Fruit fly (Drosophila melanogaster) whole organism, embryonic: ENCODE measurements around the gene CG6470.

ENCODE experiments used
- ATbp ChIP-seq: fragments of 200-800 bp; sonication (Bioruptor generic); optimal IDR thresholded peaks from 2 replicates; lab custom pipeline; 2017; ENCODE audit warnings: missing biosample characterization, mild to moderate bottlenecking, missing genetic modification characterization, missing genetic modification reagents
- B-H1 ChIP-seq: fragments of 200-800 bp; sonication (Bioruptor generic); IDR thresholded peaks from 3 replicates; pipeline ENCODE4 v1.3.6; 2022; ENCODE audit warnings: missing biosample characterization, missing genetic modification characterization
- Bgb ChIP-seq: fragments of 200-800 bp; sonication (Bioruptor generic); IDR thresholded peaks from 2 replicates; pipeline ENCODE4 v1.3.6; 2022; ENCODE audit warnings: missing biosample characterization, missing genetic modification characterization; ENCODE audit not compliant: partially characterized antibody
- CG10274 ChIP-seq: fragments of 200-800 bp; sonication (Bioruptor generic); optimal IDR thresholded peaks from 3 replicates; lab custom pipeline; 2017; ENCODE audit warnings: missing biosample characterization, mild to moderate bottlenecking, missing genetic modification characterization
- CG15269 ChIP-seq: fragments of 200-800 bp; sonication (Bioruptor generic); optimal IDR thresholded peaks from 2 replicates; lab custom pipeline; 2018; ENCODE audit warnings: missing biosample characterization, mild to moderate bottlenecking, missing genetic modification characterization, moderate library complexity
- CG1603 ChIP-seq: fragments of 200-800 bp; sonication (Bioruptor generic); optimal IDR thresholded peaks from 2 replicates; lab custom pipeline; 2019; ENCODE audit warnings: missing biosample characterization, mild to moderate bottlenecking, missing genetic modification characterization, moderate library complexity
- CG16815 ChIP-seq: fragments of 200-800 bp; sonication (Bioruptor generic); optimal IDR thresholded peaks from 3 replicates; lab custom pipeline; 2017; ENCODE audit warnings: missing biosample characterization, mild to moderate bottlenecking, missing genetic modification characterization
- CG18599 ChIP-seq: fragments of 200-800 bp; sonication (Bioruptor generic); optimal IDR thresholded peaks from 3 replicates; lab custom pipeline; 2017; ENCODE audit warnings: missing biosample characterization, missing genetic modification characterization, mild to moderate bottlenecking, moderate library complexity, missing genetic modification reagents
- CG3065 ChIP-seq: fragments of 200-800 bp; sonication (Bioruptor generic); optimal IDR thresholded peaks from 2 replicates; lab custom pipeline; 2016; ENCODE audit warnings: missing biosample characterization, missing genetic modification characterization
- CG31224 ChIP-seq: fragments of 200-800 bp; sonication (Bioruptor generic); IDR thresholded peaks from 2 replicates; pipeline ENCODE4 v1.3.6; 2022; ENCODE audit warnings: missing biosample characterization, missing genetic modification characterization
- CG3163 ChIP-seq: fragments of 200-800 bp; sonication (Bioruptor generic); optimal IDR thresholded peaks from 3 replicates; lab custom pipeline; 2016; ENCODE audit warnings: missing biosample characterization, missing genetic modification characterization
- CG4282 ChIP-seq: fragments of 200-800 bp; sonication (Bioruptor generic); optimal IDR thresholded peaks from 2 replicates; lab custom pipeline; 2016; ENCODE audit warnings: missing biosample characterization, missing genetic modification characterization
- CG4328 ChIP-seq: fragments of 200-800 bp; sonication (Bioruptor generic); optimal IDR thresholded peaks from 3 replicates; lab custom pipeline; 2017; ENCODE audit warnings: missing biosample characterization, missing genetic modification reagents, missing genetic modification characterization
- CG4820 ChIP-seq: fragments of 200-800 bp; sonication (Bioruptor generic); optimal IDR thresholded peaks from 3 replicates; lab custom pipeline; 2016; ENCODE audit warnings: missing biosample characterization, missing genetic modification characterization
- CG6854 ChIP-seq: fragments of 200-800 bp; sonication (Bioruptor generic); optimal IDR thresholded peaks from 3 replicates; lab custom pipeline; 2017; ENCODE audit warnings: missing biosample characterization, mild to moderate bottlenecking, missing genetic modification characterization
- Dfd ChIP-seq, 2 experiments: fragments of >200 bp; optimal IDR thresholded peaks; 2 replicates each; lab custom pipeline; 2017; ENCODE audit warnings: missing biosample characterization in 2 of 2, missing genetic modification characterization in 2 of 2
- Drgx ChIP-seq: fragments of 200-800 bp; sonication (Bioruptor generic); IDR thresholded peaks from 2 replicates; pipeline ENCODE4 v1.3.6; 2022; ENCODE audit warnings: missing biosample characterization, missing genetic modification characterization
- Fer1 ChIP-seq: fragments of 200-800 bp; sonication (Bioruptor generic); optimal IDR thresholded peaks from 2 replicates; lab custom pipeline; 2017; ENCODE audit warnings: missing biosample characterization, mild to moderate bottlenecking, missing genetic modification characterization
- Hmr ChIP-seq: fragments of 200-800 bp; sonication (Bioruptor generic); optimal IDR thresholded peaks from 3 replicates; lab custom pipeline; 2017; ENCODE audit warnings: mild to moderate bottlenecking, missing biosample characterization, missing genetic modification reagents, missing genetic modification characterization
- Hr39 ChIP-seq: fragments of >200 bp; optimal IDR thresholded peaks from 2 replicates; lab custom pipeline; 2017
- MTF-1 ChIP-seq: fragments of 200-800 bp; sonication (Bioruptor generic); optimal IDR thresholded peaks from 2 replicates; lab custom pipeline; 2018; ENCODE audit warnings: missing biosample characterization, mild to moderate bottlenecking, missing genetic modification characterization, borderline replicate concordance
- Taf1 ChIP-seq: fragments of 200-800 bp; sonication (Bioruptor generic); IDR thresholded peaks from 2 replicates; pipeline ENCODE4 v1.3.6; 2022; ENCODE audit warnings: missing biosample characterization, missing genetic modification characterization
- Usf ChIP-seq: fragments of 200-800 bp; sonication (Bioruptor generic); optimal IDR thresholded peaks from 2 replicates; lab custom pipeline; 2017; ENCODE audit warnings: missing genotype, missing biosample characterization, missing genetic modification characterization
- Vsx1 ChIP-seq: fragments of 200-800 bp; sonication (Bioruptor generic); optimal IDR thresholded peaks from 2 replicates; lab custom pipeline; 2017; ENCODE audit warnings: missing biosample characterization, mild to moderate bottlenecking, missing genetic modification characterization, missing genetic modification reagents
- al ChIP-seq: fragments of 200-800 bp; sonication (Bioruptor generic); IDR thresholded peaks from 2 replicates; pipeline ENCODE4 v1.3.6; 2022; ENCODE audit warnings: missing biosample characterization, missing genetic modification characterization
- bowl ChIP-seq: fragments of 200-800 bp; sonication (Bioruptor generic); IDR thresholded peaks from 2 replicates; pipeline ENCODE4 v1.3.6; 2022; ENCODE audit warnings: missing biosample characterization, missing genetic modification characterization
- cas ChIP-seq: fragments of 200-800 bp; sonication (Bioruptor generic); IDR thresholded peaks from 2 replicates; pipeline ENCODE4 v1.3.6; 2022; ENCODE audit warnings: missing biosample characterization, missing genetic modification characterization
- chn ChIP-seq: fragments of 200-800 bp; sonication (Bioruptor generic); optimal IDR thresholded peaks from 2 replicates; lab custom pipeline; 2016; ENCODE audit warnings: missing biosample characterization, missing genetic modification characterization
- crc ChIP-seq: fragments of 200-800 bp; sonication (Bioruptor generic); optimal IDR thresholded peaks from 2 replicates; lab custom pipeline; 2016; ENCODE audit warnings: missing biosample characterization, missing genetic modification characterization
- eve ChIP-seq, 2 experiments: fragments of >200 bp; optimal IDR thresholded peaks; 2 replicates each; lab custom pipeline; 2017; ENCODE audit warnings: missing biosample characterization in 2 of 2, missing genetic modification characterization in 2 of 2
- fd102C ChIP-seq: fragments of 200-800 bp; sonication (Bioruptor generic); optimal IDR thresholded peaks from 2 replicates; lab custom pipeline; 2018; ENCODE audit warnings: missing biosample characterization, mild to moderate bottlenecking, missing genetic modification characterization, moderate library complexity
- fd3F ChIP-seq: fragments of 200-800 bp; sonication (Bioruptor generic); optimal IDR thresholded peaks from 2 replicates; lab custom pipeline; 2018; ENCODE audit warnings: missing biosample characterization, mild to moderate bottlenecking, missing genetic modification characterization, moderate library complexity
- ftz-f1 ChIP-seq: fragments of 200-800 bp; sonication (Bioruptor generic); optimal IDR thresholded peaks from 2 replicates; lab custom pipeline; 2016; ENCODE audit warnings: missing biosample characterization, missing genetic modification characterization
- ind ChIP-seq: fragments of 200-800 bp; sonication (Bioruptor generic); optimal IDR thresholded peaks from 3 replicates; lab custom pipeline; 2016; ENCODE audit warnings: missing biosample characterization, missing genetic modification characterization
- ken ChIP-seq: fragments of 200-800 bp; sonication (Bioruptor generic); IDR thresholded peaks from 3 replicates; pipeline ENCODE4 v1.3.6; 2022; ENCODE audit warnings: missing biosample characterization, missing genetic modification characterization
- lmd ChIP-seq: fragments of 200-800 bp; sonication (Bioruptor generic); IDR thresholded peaks from 2 replicates; pipeline ENCODE4 v1.3.6; 2022; ENCODE audit warnings: missing biosample characterization, missing genetic modification characterization
- lola ChIP-seq, 3 experiments: fragments of >200 bp in 2 of 3; fragments of 200-800 bp in 1 of 3; sonication (Bioruptor generic) in 1 of 3; optimal IDR thresholded peaks; 2 replicates each; lab custom pipeline; 2017 to 2019; ENCODE audit warnings: missing biosample characterization in 3 of 3, missing genetic modification characterization in 3 of 3, mild to moderate bottlenecking in 1 of 3, moderate library complexity in 1 of 3
- lov ChIP-seq, 2 experiments: fragments of 200-800 bp in 1 of 2; fragments of >200 bp in 1 of 2; sonication (Bioruptor generic) in 1 of 2; IDR thresholded peaks in 1 of 2; optimal IDR thresholded peaks in 1 of 2; 2 replicates in 1 of 2; 3 replicates in 1 of 2; pipeline versions ENCODE4 v1.3.6 to Lab custom; 2017 to 2022; ENCODE audit warnings: missing biosample characterization in 1 of 2, missing genetic modification characterization in 1 of 2
- nerfin-2 ChIP-seq: fragments of 200-800 bp; sonication (Bioruptor generic); IDR thresholded peaks from 2 replicates; pipeline ENCODE4 v1.3.6; 2022; ENCODE audit warnings: missing biosample characterization, missing genetic modification characterization; ENCODE audit not compliant: partially characterized antibody
- row ChIP-seq: fragments of 200-800 bp; sonication (Bioruptor generic); IDR thresholded peaks from 3 replicates; pipeline ENCODE4 v1.3.6; 2022; ENCODE audit warnings: missing biosample characterization, missing genetic modification characterization
- sisA ChIP-seq: fragments of 200-800 bp; sonication (Bioruptor generic); IDR thresholded peaks from 2 replicates; pipeline ENCODE4 v1.3.6; 2022; ENCODE audit warnings: missing biosample characterization, missing genetic modification characterization
- sna ChIP-seq: fragments of 200-800 bp; sonication (Bioruptor generic); IDR thresholded peaks from 2 replicates; pipeline ENCODE4 v1.3.6; 2022; ENCODE audit warnings: missing biosample characterization, missing genetic modification characterization; ENCODE audit not compliant: partially characterized antibody
- tio ChIP-seq: fragments of 200-800 bp; sonication (Bioruptor generic); optimal IDR thresholded peaks from 2 replicates; lab custom pipeline; 2017; ENCODE audit warnings: missing biosample characterization, missing genetic modification characterization, inconsistent platforms
- ttk ChIP-seq: fragments of 200-800 bp; sonication (Bioruptor generic); IDR thresholded peaks from 2 replicates; pipeline ENCODE4 v2.1.2; 2022; ENCODE audit warnings: missing biosample characterization, missing genetic modification characterization
- unc-4 ChIP-seq: fragments of 200-800 bp; sonication (Bioruptor generic); IDR thresholded peaks from 2 replicates; pipeline ENCODE4 v1.3.6; 2022; ENCODE audit warnings: missing biosample characterization, missing genetic modification characterization; ENCODE audit not compliant: partially characterized antibody
- usp ChIP-seq: fragments of >200 bp; optimal IDR thresholded peaks from 2 replicates; lab custom pipeline; 2017; ENCODE audit warnings: missing biosample characterization, missing genetic modification characterization
- vnd ChIP-seq: fragments of 200-800 bp; sonication (Bioruptor generic); IDR thresholded peaks from 3 replicates; pipeline ENCODE4 v1.3.6; 2022; ENCODE audit warnings: missing biosample characterization, missing genetic modification characterization; ENCODE audit not compliant: partially characterized antibody
- zen ChIP-seq: fragments of 200-800 bp; sonication (Bioruptor generic); optimal IDR thresholded peaks from 3 replicates; lab custom pipeline; 2018; ENCODE audit warnings: missing biosample characterization, mild to moderate bottlenecking, missing genetic modification characterization, moderate library complexity
- zfh1 ChIP-seq: fragments of 200-800 bp; sonication (Bioruptor generic); IDR thresholded peaks from 3 replicates; pipeline ENCODE4 v1.3.6; 2022; ENCODE audit warnings: missing biosample characterization, missing genetic modification characterization
- zfh2 ChIP-seq: fragments of 200-800 bp; sonication (Bioruptor generic); optimal IDR thresholded peaks from 2 replicates; lab custom pipeline; 2016; ENCODE audit warnings: missing biosample characterization, missing genetic modification characterization

Gene CG6470

DNA sequence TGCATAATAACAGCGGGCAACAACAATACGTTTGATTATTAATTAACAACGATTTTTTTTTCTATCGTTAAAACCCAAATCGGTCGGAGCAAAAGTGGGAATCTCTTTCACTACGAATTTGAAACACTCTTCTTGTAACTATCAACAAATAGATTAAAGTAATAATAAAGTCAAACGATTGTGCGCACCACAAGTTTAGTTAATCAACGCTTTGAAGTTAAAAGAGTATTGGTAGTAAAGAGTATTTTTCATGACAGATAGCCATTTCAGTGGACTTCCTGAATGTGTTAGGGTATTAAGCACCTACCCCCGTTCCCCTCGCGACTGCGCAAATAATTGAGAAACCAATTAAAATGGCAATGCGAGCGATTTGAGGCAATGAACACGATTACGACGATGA lies 32.1 kb upstream of the CG6470 start (continued):
- peak; percentile 18 for TF ChIP-seq zen (tag; lab: Kevin White, UChicago)
- no peak for TF ChIP-seq unc-4 (GFP tag; lab: Robert Waterston, UW)
- no peak for TF ChIP-seq lov (optimal IDR thresholded peaks at IDR 0.05; lab: Kevin White, UChicago)
- peak; percentile 74; the same call in 2 of the 3 replicates for TF ChIP-seq lov (GFP tag; IDR thresholded peaks at IDR 0.05; lab: Robert Waterston, UW)
- TF ChIP-seq ttk (GFP tag; lab: Robert Waterston, UW) = peak; percentile 79
- peak; percentile 55 for TF ChIP-seq CG4820
- TF ChIP-seq sisA = peak; percentile 85
- TF ChIP-seq CG4328 (GFP tag; lab: Kevin White, UChicago) = peak; percentile 12
- peak; percentile 76 for TF ChIP-seq Fer1 (GFP tag; lab: Kevin White, UChicago)
- peak; percentile 89 for TF ChIP-seq lmd (GFP tag; lab: Robert Waterston, UW)
- peak in 1 of 3 experiments; percentile 34 for TF ChIP-seq lola (GFP tag; optimal IDR thresholded peaks at IDR 0.05; lab: Kevin White, UChicago)
- TF ChIP-seq zfh2 (GFP tag; lab: Kevin White, UChicago) = peak; percentile 76
- peak; percentile 67; the same call in 2 of the 3 replicates for TF ChIP-seq ken (GFP tag; lab: Robert Waterston, UW)
- peak; percentile 85 for TF ChIP-seq CG1603 (tag; lab: Kevin White, UChicago)
- peak; percentile 46 for TF ChIP-seq CG6854 (GFP tag; lab: Kevin White, UChicago)
- TF ChIP-seq CG18599 (GFP tag; lab: Kevin White, UChicago) = peak; percentile 76
- peak in 1 of 2 experiments; percentile 84 for TF ChIP-seq eve (GFP tag; optimal IDR thresholded peaks at IDR 0.05; lab: Kevin White, UChicago)
- TF ChIP-seq CG3065 (GFP tag; lab: Kevin White, UChicago) = no peak
- no peak for TF ChIP-seq ftz-f1 (GFP tag; lab: Kevin White, UChicago)
- TF ChIP-seq nerfin-2 = no peak
- peak; percentile 42 for TF ChIP-seq chn (GFP tag; lab: Kevin White, UChicago)
- peak; percentile 43 for TF ChIP-seq CG16815 (GFP tag; lab: Kevin White, UChicago)
- TF ChIP-seq bowl (GFP tag; lab: Robert Waterston, UW) = peak; percentile 58; the same call in 1 of the 2 replicates
- no peak for TF ChIP-seq usp (GFP tag; lab: Kevin White, UChicago)
- TF ChIP-seq Dfd (GFP tag; optimal IDR thresholded peaks at IDR 0.05; lab: Kevin White, UChicago) = no peak
- peak; percentile 72 for TF ChIP-seq Hmr
- TF ChIP-seq tio (GFP tag; lab: Kevin White, UChicago) = peak; percentile 50
- TF ChIP-seq row (GFP tag; lab: Robert Waterston, UW) = peak; percentile 90
- peak; percentile 68 for TF ChIP-seq Taf1
- peak; percentile 82 for TF ChIP-seq zfh1 (GFP tag; lab: Robert Waterston, UW)
- peak; percentile 79 for TF ChIP-seq CG31224 (GFP tag; lab: Robert Waterston, UW)
- TF ChIP-seq cas = peak; percentile 57; the same call in 1 of the 2 replicates
- peak; percentile 91 for TF ChIP-seq Drgx
- peak; percentile 87 for TF ChIP-seq CG15269 (tag; lab: Kevin White, UChicago)
- TF ChIP-seq CG3163 (GFP tag; lab: Kevin White, UChicago) = peak; percentile 49
- peak; percentile 57 for TF ChIP-seq ATbp (GFP tag; lab: Kevin White, UChicago)
- peak; percentile 55 for TF ChIP-seq CG10274
- no peak for TF ChIP-seq Hr39 (lab: Kevin White, UChicago)
- TF ChIP-seq sna = no peak
- peak; percentile 77 for TF ChIP-seq B-H1 (GFP tag; lab: Robert Waterston, UW)
- TF ChIP-seq CG4282 = peak; percentile 15
- TF ChIP-seq MTF-1 (GFP tag; lab: Kevin White, UChicago) = peak; percentile 29
- no peak for TF ChIP-seq Bgb (GFP tag; lab: Robert Waterston, UW)
- peak; percentile 76 for TF ChIP-seq ind
- peak; percentile 25 for TF ChIP-seq Usf (GFP tag; lab: Kevin White, UChicago)
- peak; percentile 50 for TF ChIP-seq Vsx1 (GFP tag; lab: Kevin White, UChicago)
- peak; percentile 81 for TF ChIP-seq fd3F (GFP tag; lab: Kevin White, UChicago)
- TF ChIP-seq crc (GFP tag; lab: Kevin White, UChicago) = peak; percentile 50
- TF ChIP-seq al (GFP tag; lab: Robert Waterston, UW) = peak; percentile 86
- TF ChIP-seq vnd (GFP tag; lab: Robert Waterston, UW) = no peak
- no peak for TF ChIP-seq fd102C (GFP tag; lab: Kevin White, UChicago)
